Worm (Caenorhabditis elegans): ENCODE results near the gene K08C7.4.

ce11 chrIV:10668561-10668960, 11.7 kb downstream of the K08C7.4 start:
- no peak for TF ChIP-seq nhr-11 (tag; optimal IDR thresholded peaks at IDR 0.05)
- TF ChIP-seq mdl-1 (tag; optimal IDR thresholded peaks at IDR 0.05) = no peak
- no peak for TF ChIP-seq ama-1 (optimal IDR thresholded peaks at IDR 0.05)
